Worm (Caenorhabditis elegans): ENCODE measurements around the gene fbxa-66.

Gene fbxa-66

DNA sequence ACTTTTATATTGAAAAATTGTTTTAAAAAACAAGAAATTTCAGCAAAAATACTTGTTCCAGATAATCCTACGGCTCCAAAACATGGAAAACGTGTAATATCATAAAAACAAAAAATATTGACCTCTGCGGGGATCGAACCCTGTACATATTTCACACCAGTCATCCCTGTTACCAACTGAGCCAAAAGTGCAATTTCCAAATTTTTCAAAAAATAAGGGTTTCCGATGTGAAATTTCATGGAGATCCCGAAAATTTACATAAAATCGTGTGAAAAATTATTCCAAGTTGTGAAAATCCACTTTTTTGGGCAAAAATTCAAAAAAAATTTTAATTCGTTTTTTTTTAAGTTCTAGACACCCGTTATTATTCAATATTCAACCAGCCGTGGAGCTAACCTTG lies 9.7 kb downstream of the fbxa-66 start:
- TF ChIP-seq B0261.1 (tag; optimal IDR thresholded peaks at IDR 0.05) (peak; percentile 43), die-1 (tag; optimal IDR thresholded peaks at IDR 0.05) (peak; percentile 47), T07F8.4 (tag; optimal IDR thresholded peaks at IDR 0.05) (no peak), C17E4.6 (GFP tag; IDR thresholded peaks at IDR 0.05) (no peak), D2030.7 (GFP tag; IDR thresholded peaks at IDR 0.05) (peak; percentile 25; the same call in 1 of the 2 replicates), tbp1 (GFP tag; optimal IDR thresholded peaks at IDR 0.05) (peak; percentile 85), rpc-1 (optimal IDR thresholded peaks at IDR 0.05) (peak; percentile 32), rpc-1 (tag; optimal IDR thresholded peaks at IDR 0.05) (peak; percentile 73), lin-26 (GFP tag; IDR thresholded peaks at IDR 0.05) (0 out of 2 replicates have a peak, but pooled peaks have one; percentile 41), zim-3 (tag; optimal IDR thresholded peaks at IDR 0.05) (no peak), athp-1 (tag; optimal IDR thresholded peaks at IDR 0.05) (no peak)

DNA sequence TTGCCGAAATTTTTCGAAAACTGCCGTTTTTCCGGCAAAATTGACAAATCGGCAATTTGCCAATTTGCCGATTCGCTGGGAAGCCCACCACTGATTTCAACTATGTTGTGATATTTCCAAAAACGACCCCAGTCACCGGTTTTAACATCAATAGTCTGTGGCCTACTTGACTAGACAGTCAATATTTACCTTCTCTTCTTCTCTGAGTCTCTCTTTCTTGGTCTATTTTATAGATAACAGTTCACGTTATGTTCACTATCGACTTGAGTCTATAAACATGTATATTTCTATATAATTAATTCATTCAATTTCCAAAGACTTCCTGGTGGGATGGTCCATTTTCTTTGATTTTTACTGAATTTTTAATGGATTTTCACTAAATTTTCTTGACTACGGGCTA lies 19.1 kb downstream of the fbxa-66 start:
- TF ChIP-seq nhr-80 (tag; optimal IDR thresholded peaks at IDR 0.05) (peak; percentile 30), ceh-79 (tag; optimal IDR thresholded peaks at IDR 0.05) (no peak), Y56A3A.18 (GFP tag; IDR thresholded peaks at IDR 0.05) (no peak), chd-7 (tag; optimal IDR thresholded peaks at IDR 0.05) (no peak), mes-4 (tag; optimal IDR thresholded peaks at IDR 0.05) (no peak), F52B5.7 (tag; optimal IDR thresholded peaks at IDR 0.05) (no peak), F55B11.4 (tag; optimal IDR thresholded peaks at IDR 0.05; ENCODE audit: borderline replicate concordance, insufficient read depth) (no peak), F57A8.1 (GFP tag; optimal IDR thresholded peaks at IDR 0.05) (no peak)

DNA sequence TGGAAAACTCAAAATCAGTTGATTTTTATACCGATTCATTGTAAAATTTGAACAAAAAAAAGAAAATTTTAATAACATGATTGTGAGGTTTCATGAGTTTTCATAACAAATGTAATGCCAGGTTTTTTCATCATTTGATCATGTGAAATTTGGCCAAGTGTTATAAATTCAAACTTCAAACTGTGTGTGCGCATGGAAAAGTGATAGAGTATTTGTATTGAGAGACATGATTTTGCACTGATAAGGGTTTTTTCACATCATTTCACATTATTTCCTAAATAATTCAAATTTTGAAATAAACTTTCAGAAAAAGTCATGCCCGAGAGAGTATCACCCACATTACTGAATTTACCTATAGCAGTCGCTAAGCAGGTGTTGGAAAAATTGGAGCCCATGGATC lies 22.7 kb downstream of the fbxa-66 start, which contains the start of gene fbxa-219:
TSS of gene fbxa-219 (plus strand) at position 277 of the 400 bp plus-strand sequence.
- TF ChIP-seq cebp-1 (GFP tag; IDR thresholded peaks at IDR 0.05) (no peak), cebp-1 (tag; optimal IDR thresholded peaks at IDR 0.05) (peak; percentile 22), Y56A3A.18 (GFP tag; IDR thresholded peaks at IDR 0.05) (no peak), nhr-120 (GFP tag; IDR thresholded peaks at IDR 0.05) (no peak), F49E8.2 (tag; optimal IDR thresholded peaks at IDR 0.05; ENCODE audit: insufficient read depth) (no peak), tlf-1 (GFP tag; optimal IDR thresholded peaks at IDR 0.05) (no peak), B0019.2 (GFP tag; conservative IDR thresholded peaks at IDR 0.05) (no peak), zfh-2 (GFP tag; conservative IDR thresholded peaks at IDR 0.05) (no peak), nhr-80 (tag; optimal IDR thresholded peaks at IDR 0.05) (peak; percentile 35), somi-1 (GFP tag; optimal IDR thresholded peaks at IDR 0.05) (no peak), K11D2.4 (GFP tag; IDR thresholded peaks at IDR 0.05) (no peak), him-1 (tag; optimal IDR thresholded peaks at IDR 0.05) (no peak)

DNA sequence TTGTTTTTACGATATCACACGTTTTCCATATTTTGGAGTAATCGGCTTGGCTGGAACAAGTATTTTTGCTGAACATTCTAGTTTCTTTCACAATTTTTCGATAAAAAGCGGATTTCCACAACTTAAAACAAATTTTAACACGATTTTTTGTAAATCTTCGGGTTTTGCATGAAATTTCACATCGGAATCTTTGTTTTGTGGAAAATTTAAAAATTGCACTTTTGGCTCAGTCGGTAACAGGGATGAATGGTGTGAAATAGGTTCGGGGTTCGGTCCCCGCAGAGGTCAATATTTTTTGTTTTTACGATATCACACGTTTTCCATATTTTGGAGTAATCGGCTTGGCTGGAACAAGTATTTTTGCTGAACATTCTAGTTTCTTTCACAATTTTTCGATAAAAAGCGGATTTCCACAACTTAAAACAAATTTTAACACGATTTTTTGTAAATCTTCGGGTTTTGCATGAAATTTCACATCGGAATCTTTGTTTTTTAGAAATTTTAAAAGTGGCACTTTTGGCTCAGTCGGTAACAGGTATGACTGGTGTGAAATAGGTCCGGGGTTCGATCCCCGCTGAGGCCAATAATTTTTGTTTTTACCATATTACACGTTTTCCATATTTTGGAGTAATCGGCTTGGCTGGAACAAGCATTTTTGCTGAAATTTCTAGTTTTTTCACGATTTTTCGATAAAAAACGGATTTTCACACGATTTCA lies 23.5 kb downstream of the fbxa-66 start:
- peak; percentile 65; the same call in 1 of the 2 replicates for TF ChIP-seq lin-26 (GFP tag; IDR thresholded peaks at IDR 0.05)
- TF ChIP-seq mcd-1 (GFP tag; IDR thresholded peaks at IDR 0.05) = 0 out of 2 replicates have a peak, but pooled peaks have one; percentile 13
- TF ChIP-seq lsl-1 (GFP tag; optimal IDR thresholded peaks at IDR 0.05) = peak; percentile 7
- peak; percentile 26 for TF ChIP-seq rpc-1 (optimal IDR thresholded peaks at IDR 0.05)
- peak; percentile 67 for TF ChIP-seq rpc-1 (tag; optimal IDR thresholded peaks at IDR 0.05)
- TF ChIP-seq hmg-1.2 (GFP tag; IDR thresholded peaks at IDR 0.05) = peak; percentile 29; the same call in 1 of the 2 replicates
- TF ChIP-seq B0261.1 (tag; optimal IDR thresholded peaks at IDR 0.05) = peak; percentile 62
- peak; percentile 82 for TF ChIP-seq tbp1 (GFP tag; optimal IDR thresholded peaks at IDR 0.05)
